In the genomic region with DNA sequence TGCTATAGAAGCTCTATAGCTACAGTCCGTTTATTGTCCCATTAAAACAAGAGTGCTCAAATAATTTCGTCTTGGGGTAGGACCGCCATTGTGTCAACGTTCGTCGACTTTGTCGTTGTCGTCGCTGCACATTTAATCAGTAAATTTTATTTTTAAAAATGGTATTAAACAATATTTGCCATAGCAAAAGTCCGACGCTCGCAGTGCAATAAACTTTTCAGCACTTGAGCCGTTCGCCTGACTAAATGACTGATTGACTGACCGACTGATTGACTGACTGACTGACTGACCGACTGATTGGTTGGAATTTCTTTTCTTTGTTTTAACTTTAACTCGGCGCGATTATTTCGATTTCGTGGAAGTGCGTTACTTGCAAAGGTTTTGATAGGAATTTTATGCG, we compare ENCODE assay signal across 6 fruit fly cellular contexts.
TF ChIP-seq lines count a peak whose summit lies in the region.

No protein-coding gene starts in this region.

- TF ChIP-seq CTCF in whole organism, embryonic (GFP tag; optimal IDR thresholded peaks at IDR 0.05; lab: Kevin White, UChicago), result no peak

TF ChIP-seq in whole organism, 6 proteins besides CTCF, POLR2A, EP300 and RAD21:
- TF ChIP-seq usp (GFP tag; optimal IDR thresholded peaks at IDR 0.05; lab: Kevin White, UChicago) (no peak), EcR (GFP tag; optimal IDR thresholded peaks at IDR 0.05; lab: Kevin White, UChicago) (peak; percentile 37 to 39), CG8478 (optimal IDR thresholded peaks at IDR 0.05; lab: Kevin White, UChicago) (no peak)
TF ChIP-seq in whole organism: peak in this region for 1.

TF ChIP-seq in whole organism, adult, 20 proteins besides CTCF, POLR2A, EP300 and RAD21:
- TF ChIP-seq kay (GFP tag; lab: Kevin White, UChicago; ENCODE audit: borderline replicate concordance) (peak; percentile 65), pad (GFP tag; optimal IDR thresholded peaks at IDR 0.05; lab: Kevin White, UChicago) (no peak)

TF ChIP-seq in whole organism, embryonic, 481 proteins besides CTCF, POLR2A, EP300 and RAD21:
- TF ChIP-seq CG5245 (GFP tag; optimal IDR thresholded peaks at IDR 0.05; lab: Kevin White, UChicago) (no peak), CG8281 (tag; optimal IDR thresholded peaks at IDR 0.05; lab: Kevin White, UChicago) (peak; percentile 83), z (GFP tag; IDR thresholded peaks at IDR 0.05; lab: Robert Waterston, UW) (no peak)

TF ChIP-seq in whole organism, prepupa, 60 proteins besides CTCF, POLR2A, EP300 and RAD21 (continues in another document):
- TF ChIP-seq Sox15 (GFP tag; optimal IDR thresholded peaks at IDR 0.05; lab: Kevin White, UChicago), result no peak
- TF ChIP-seq Lpt (GFP tag; optimal IDR thresholded peaks at IDR 0.05; lab: Kevin White, UChicago), result no peak
- no peak for TF ChIP-seq Gug (GFP tag; IDR thresholded peaks at IDR 0.05; lab: Robert Waterston, UW)
- no peak for TF ChIP-seq CG10631 (GFP tag; optimal IDR thresholded peaks at IDR 0.05; lab: Kevin White, UChicago)
- TF ChIP-seq Ets96B (tag; optimal IDR thresholded peaks at IDR 0.05; lab: Kevin White, UChicago), result no peak
- TF ChIP-seq Hr38 (GFP tag; optimal IDR thresholded peaks at IDR 0.05; lab: Kevin White, UChicago), result no peak
- no peak for TF ChIP-seq CG6792 (GFP tag; optimal IDR thresholded peaks at IDR 0.05; lab: Kevin White, UChicago)
- no peak for TF ChIP-seq pdm3 (GFP tag; optimal IDR thresholded peaks at IDR 0.05; lab: Kevin White, UChicago)
- TF ChIP-seq Eip78C (GFP tag; lab: Kevin White, UChicago), result no peak
- TF ChIP-seq CG3919 (GFP tag; optimal IDR thresholded peaks at IDR 0.05; lab: Kevin White, UChicago), result no peak
- TF ChIP-seq salr (GFP tag; optimal IDR thresholded peaks at IDR 0.05; lab: Kevin White, UChicago), result no peak
- TF ChIP-seq CG7368 (GFP tag; optimal IDR thresholded peaks at IDR 0.05; lab: Kevin White, UChicago), result no peak
- no peak for TF ChIP-seq fd85E (GFP tag; optimal IDR thresholded peaks at IDR 0.05; lab: Kevin White, UChicago)
- TF ChIP-seq Eip75B (GFP tag; optimal IDR thresholded peaks at IDR 0.05; lab: Kevin White, UChicago), result no peak
- TF ChIP-seq CG8119 (GFP tag; IDR thresholded peaks at IDR 0.05; lab: Robert Waterston, UW), result no peak
- 0 out of 3 replicates have a peak, but pooled peaks have one; percentile 6 for TF ChIP-seq CG6163 (GFP tag; IDR thresholded peaks at IDR 0.05; lab: Robert Waterston, UW)
- no peak for TF ChIP-seq Met (GFP tag; optimal IDR thresholded peaks at IDR 0.05; lab: Kevin White, UChicago)
- TF ChIP-seq CG31627 (GFP tag; optimal IDR thresholded peaks at IDR 0.05; lab: Kevin White, UChicago), result no peak
- no peak for TF ChIP-seq achi (GFP tag; optimal IDR thresholded peaks at IDR 0.05; lab: Kevin White, UChicago)
- peak; percentile 83 for TF ChIP-seq Eip93F (GFP tag; optimal IDR thresholded peaks at IDR 0.05; lab: Kevin White, UChicago)
- TF ChIP-seq CG11902 (GFP tag; optimal IDR thresholded peaks at IDR 0.05; lab: Kevin White, UChicago), result no peak
- TF ChIP-seq CG6854 (GFP tag; optimal IDR thresholded peaks at IDR 0.05; lab: Kevin White, UChicago), result no peak
- TF ChIP-seq spab (GFP tag; optimal IDR thresholded peaks at IDR 0.05; lab: Kevin White, UChicago), result no peak
- TF ChIP-seq fd59A (GFP tag; optimal IDR thresholded peaks at IDR 0.05; lab: Kevin White, UChicago), result no peak
- no peak for TF ChIP-seq fkh (GFP tag; optimal IDR thresholded peaks at IDR 0.05; lab: Kevin White, UChicago)
- TF ChIP-seq CG8632 (GFP tag; optimal IDR thresholded peaks at IDR 0.05; lab: Kevin White, UChicago), result no peak
- TF ChIP-seq CG3032 (tag; optimal IDR thresholded peaks at IDR 0.05; lab: Kevin White, UChicago), result no peak
- TF ChIP-seq Blimp-1 (GFP tag; optimal IDR thresholded peaks at IDR 0.05; lab: Kevin White, UChicago), result no peak

TF ChIP-seq in whole organism, pupa, 21 proteins besides CTCF, POLR2A, EP300 and RAD21:
- TF ChIP-seq EcR (GFP tag; optimal IDR thresholded peaks at IDR 0.05; lab: Kevin White, UChicago), result peak; percentile 96
- peak; percentile 0 for TF ChIP-seq CG13204 (GFP tag; optimal IDR thresholded peaks at IDR 0.05; lab: Kevin White, UChicago)
- no peak for TF ChIP-seq D1 (tag; optimal IDR thresholded peaks at IDR 0.05; lab: Kevin White, UChicago)

TF ChIP-seq in whole organism, wandering third instar larva, 38 proteins besides CTCF, POLR2A, EP300 and RAD21:
- TF ChIP-seq Rel (GFP tag; optimal IDR thresholded peaks at IDR 0.05; lab: Kevin White, UChicago) (no peak), Rel (tag; optimal IDR thresholded peaks at IDR 0.05; lab: Kevin White, UChicago) (peak; percentile 30), ey (GFP tag; optimal IDR thresholded peaks at IDR 0.05; lab: Kevin White, UChicago) (no peak), pan (optimal IDR thresholded peaks at IDR 0.05; lab: Kevin White, UChicago) (no peak), Hnf4 (GFP tag; optimal IDR thresholded peaks at IDR 0.05; lab: Kevin White, UChicago) (no peak), CG32264 (GFP tag; optimal IDR thresholded peaks at IDR 0.05; lab: Kevin White, UChicago) (no peak), Hr78 (GFP tag; optimal IDR thresholded peaks at IDR 0.05; lab: Kevin White, UChicago) (no peak), CrebA (GFP tag; optimal IDR thresholded peaks at IDR 0.05; lab: Kevin White, UChicago; ENCODE audit: borderline replicate concordance) (no peak), h (GFP tag; optimal IDR thresholded peaks at IDR 0.05; lab: Kevin White, UChicago) (peak; percentile 23), foxo (GFP tag; optimal IDR thresholded peaks at IDR 0.05; lab: Kevin White, UChicago) (no peak), Myc (optimal IDR thresholded peaks at IDR 0.05; lab: Kevin White, UChicago) (no peak), HLH106 (tag; optimal IDR thresholded peaks at IDR 0.05; lab: Kevin White, UChicago) (no peak), tai (GFP tag; optimal IDR thresholded peaks at IDR 0.05; lab: Kevin White, UChicago) (no peak), brk (GFP tag; optimal IDR thresholded peaks at IDR 0.05; lab: Kevin White, UChicago) (no peak), psq (GFP tag; optimal IDR thresholded peaks at IDR 0.05; lab: Kevin White, UChicago) (no peak), Sp1 (GFP tag; optimal IDR thresholded peaks at IDR 0.05; lab: Kevin White, UChicago) (no peak), GATAd (GFP tag; optimal IDR thresholded peaks at IDR 0.05; lab: Kevin White, UChicago) (no peak), N (GFP tag; optimal IDR thresholded peaks at IDR 0.05; lab: Kevin White, UChicago) (no peak), usp (GFP tag; optimal IDR thresholded peaks at IDR 0.05; lab: Kevin White, UChicago) (no peak), Dfd (GFP tag; optimal IDR thresholded peaks at IDR 0.05; lab: Kevin White, UChicago) (no peak), sage (GFP tag; optimal IDR thresholded peaks at IDR 0.05; lab: Kevin White, UChicago) (no peak), fru (GFP tag; optimal IDR thresholded peaks at IDR 0.05; lab: Kevin White, UChicago) (peak; percentile 10), OdsH (GFP tag; optimal IDR thresholded peaks at IDR 0.05; lab: Kevin White, UChicago) (no peak)
